Worm (Caenorhabditis elegans): ENCODE measurements around the gene idpb-4.

ce11 chrII:8714913-8715447 is 22.4 kb downstream of the idpb-4 start, which contains the start of the genes rab-21 and T01B7.13:
- TF ChIP-seq flt-1 (GFP tag; IDR thresholded peaks at IDR 0.05) (no peak), ama-1 (optimal IDR thresholded peaks at IDR 0.05) (no peak), ets-7 (tag; optimal IDR thresholded peaks at IDR 0.05) (no peak), tra-4 (tag; optimal IDR thresholded peaks at IDR 0.05) (no peak), hmg-4 (GFP tag; optimal IDR thresholded peaks at IDR 0.05) (no peak), sea-1 (GFP tag; conservative IDR thresholded peaks at IDR 0.05) (no peak), tbx-37 (GFP tag; conservative IDR thresholded peaks at IDR 0.05) (no peak), ceh-13 (GFP tag; optimal IDR thresholded peaks at IDR 0.05) (no peak), ceh-36 (tag; optimal IDR thresholded peaks at IDR 0.05) (no peak), F13C5.2 (tag; optimal IDR thresholded peaks at IDR 0.05) (no peak)

Data from whole organism, early embryonic.